Fruit fly (Drosophila melanogaster): ENCODE measurements around the gene S.
A peak's percentile ranks its signal among the peaks of the same experiment; 100 is the strongest.

S gene

DNA sequence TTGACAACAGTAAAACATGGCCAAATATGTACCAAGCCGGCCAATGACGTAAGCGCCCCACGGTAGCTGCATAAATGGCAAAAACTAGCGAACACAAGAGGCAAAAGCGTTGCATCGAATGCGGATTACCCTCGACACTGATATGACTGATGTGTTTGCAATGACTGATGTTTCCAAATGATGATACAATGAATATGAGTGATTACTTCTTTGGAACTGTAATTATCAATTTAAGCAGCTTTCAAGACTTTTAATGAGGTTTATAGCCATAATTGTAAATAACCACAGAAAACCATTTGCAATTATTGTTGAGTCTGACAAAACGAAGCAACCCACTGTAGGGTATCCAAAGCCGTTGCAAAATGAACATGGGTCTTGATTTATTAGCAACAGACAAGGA lies 4.1 kb downstream of the S start (continued):
- TF ChIP-seq run (tag; optimal IDR thresholded peaks at IDR 0.05) (no peak), CHES-1-like (GFP tag; optimal IDR thresholded peaks at IDR 0.05) (no peak), psq (GFP tag; optimal IDR thresholded peaks at IDR 0.05) (no peak), Scr (GFP tag; IDR thresholded peaks at IDR 0.05; ENCODE audit: partially characterized antibody) (no peak), lov (optimal IDR thresholded peaks at IDR 0.05) (no peak), lov (GFP tag; IDR thresholded peaks at IDR 0.05) (0 out of 3 replicates have a peak, but pooled peaks have one; percentile 11), CG17328 (GFP tag; IDR thresholded peaks at IDR 0.05) (no peak), cad (GFP tag; optimal IDR thresholded peaks at IDR 0.05) (no peak), Nf-YB (GFP tag; optimal IDR thresholded peaks at IDR 0.05) (no peak), Antp (GFP tag; optimal IDR thresholded peaks at IDR 0.05) (no peak), Drgx (GFP tag; IDR thresholded peaks at IDR 0.05) (peak; percentile 47; the same call in 1 of the 2 replicates), CG15269 (tag; optimal IDR thresholded peaks at IDR 0.05) (no peak), disco-r (GFP tag; optimal IDR thresholded peaks at IDR 0.05) (no peak), Xrp1 (GFP tag; IDR thresholded peaks at IDR 0.05) (no peak), Mrtf (GFP tag; IDR thresholded peaks at IDR 0.05) (no peak), schlank (tag; optimal IDR thresholded peaks at IDR 0.05) (no peak), CG34422 (GFP tag; IDR thresholded peaks at IDR 0.05) (no peak), CG17829 (tag; optimal IDR thresholded peaks at IDR 0.05) (no peak), CG7372 (GFP tag; IDR thresholded peaks at IDR 0.05) (no peak), Med (GFP tag) (peak; percentile 65), CG11723 (GFP tag; optimal IDR thresholded peaks at IDR 0.05) (no peak), CG32772 (GFP tag; IDR thresholded peaks at IDR 0.05) (no peak), ssp (GFP tag; IDR thresholded peaks at IDR 0.05) (0 out of 2 replicates have a peak, but pooled peaks have one; percentile 5), lbe (GFP tag; optimal IDR thresholded peaks at IDR 0.05) (no peak), croc (GFP tag; conservative IDR thresholded peaks at IDR 0.05) (no peak), maf-S (GFP tag; optimal IDR thresholded peaks at IDR 0.05) (no peak), caup (GFP tag; optimal IDR thresholded peaks at IDR 0.05; ENCODE audit: severe bottlenecking) (no peak), sens-2 (GFP tag; IDR thresholded peaks at IDR 0.05) (no peak), Dip2 (GFP tag; IDR thresholded peaks at IDR 0.05) (no peak), CG11696 (GFP tag; IDR thresholded peaks at IDR 0.05) (no peak), row (GFP tag; IDR thresholded peaks at IDR 0.05) (peak; percentile 28; the same call in 1 of the 3 replicates), CG4404 (GFP tag; IDR thresholded peaks at IDR 0.05) (no peak), CG13894 (tag; optimal IDR thresholded peaks at IDR 0.05) (no peak), CG1603 (tag; optimal IDR thresholded peaks at IDR 0.05) (no peak), slbo (GFP tag; IDR thresholded peaks at IDR 0.05) (no peak), CG16779 (GFP tag; IDR thresholded peaks at IDR 0.05) (no peak), lilli (GFP tag; optimal IDR thresholded peaks at IDR 0.05) (no peak), wdn (GFP tag; IDR thresholded peaks at IDR 0.05) (no peak), CG10462 (GFP tag; optimal IDR thresholded peaks at IDR 0.05) (no peak), kay (GFP tag; optimal IDR thresholded peaks at IDR 0.05) (no peak), CG1647 (GFP tag; optimal IDR thresholded peaks at IDR 0.05) (no peak), B-H2 (GFP tag; optimal IDR thresholded peaks at IDR 0.05) (no peak), CG9932 (GFP tag; IDR thresholded peaks at IDR 0.05) (no peak), lab (GFP tag; optimal IDR thresholded peaks at IDR 0.05) (peak; percentile 54), CG12071 (GFP tag; optimal IDR thresholded peaks at IDR 0.05) (no peak), Nf-YA (GFP tag; IDR thresholded peaks at IDR 0.05) (no peak), D19B (GFP tag; optimal IDR thresholded peaks at IDR 0.05) (peak; percentile 43), CG12659 (GFP tag; optimal IDR thresholded peaks at IDR 0.05) (no peak), CG12391 (tag; optimal IDR thresholded peaks at IDR 0.05) (no peak), Dfd (GFP tag; optimal IDR thresholded peaks at IDR 0.05) (no peak), jigr1 (GFP tag; IDR thresholded peaks at IDR 0.05) (no peak), ase (GFP tag; IDR thresholded peaks at IDR 0.05) (no peak), CG32532 (GFP tag; IDR thresholded peaks at IDR 0.05) (no peak)
